Fruit fly (Drosophila melanogaster) whole organism, embryonic: ENCODE data around the gene mRpL30.

ENCODE experiments used
- Ada2b ChIP-seq: fragments of 200-800 bp; sonication (Bioruptor generic); IDR thresholded peaks from 2 replicates; pipeline ENCODE4 v1.3.6; 2022; ENCODE audit warnings: missing biosample characterization, missing genetic modification characterization
- Asciz ChIP-seq: fragments of 200-800 bp; sonication (Bioruptor generic); optimal IDR thresholded peaks from 2 replicates; lab custom pipeline; 2017; ENCODE audit warnings: missing biosample characterization, mild to moderate bottlenecking, missing genetic modification characterization, missing genetic modification reagents
- Blimp-1 ChIP-seq: fragments of 200-800 bp; sonication (Bioruptor generic); optimal IDR thresholded peaks from 3 replicates; lab custom pipeline; 2018; ENCODE audit warnings: missing biosample characterization, missing genetic modification characterization, mild to moderate bottlenecking, moderate library complexity, missing genetic modification reagents
- CG11085 ChIP-seq: fragments of 200-800 bp; sonication (Bioruptor generic); IDR thresholded peaks from 2 replicates; pipeline ENCODE4 v1.3.6; 2022; ENCODE audit warnings: missing biosample characterization, missing genetic modification characterization
- CG11560 ChIP-seq: fragments of 200-800 bp; sonication (Bioruptor generic); IDR thresholded peaks from 3 replicates; pipeline ENCODE4 v1.3.6; 2022; ENCODE audit warnings: missing biosample characterization, missing genetic modification characterization
- CG12071 ChIP-seq: fragments of 200-800 bp; sonication (Bioruptor generic); optimal IDR thresholded peaks from 3 replicates; lab custom pipeline; 2018; ENCODE audit warnings: missing biosample characterization, mild to moderate bottlenecking, missing genetic modification characterization
- CG12236 ChIP-seq: fragments of 200-800 bp; sonication (Bioruptor generic); optimal IDR thresholded peaks from 2 replicates; lab custom pipeline; 2016; ENCODE audit warnings: missing biosample characterization, missing genetic modification characterization
- CG14441 ChIP-seq: fragments of 200-800 bp; sonication (Bioruptor generic); IDR thresholded peaks from 2 replicates; pipeline ENCODE4 v1.3.6; 2022; ENCODE audit warnings: missing biosample characterization, missing genetic modification characterization
- CG15601 ChIP-seq: fragments of 200-800 bp; sonication (Bioruptor generic); optimal IDR thresholded peaks from 3 replicates; lab custom pipeline; 2019; ENCODE audit warnings: missing biosample characterization, mild to moderate bottlenecking, missing genetic modification characterization, moderate library complexity
- CG1603 ChIP-seq: fragments of 200-800 bp; sonication (Bioruptor generic); optimal IDR thresholded peaks from 2 replicates; lab custom pipeline; 2019; ENCODE audit warnings: missing biosample characterization, mild to moderate bottlenecking, missing genetic modification characterization, moderate library complexity
- CG17186 ChIP-seq: fragments of 200-800 bp; sonication (Bioruptor generic); optimal IDR thresholded peaks from 3 replicates; lab custom pipeline; 2017; ENCODE audit warnings: missing biosample characterization, missing genetic modification reagents, missing genetic modification characterization
- CG17568 ChIP-seq: fragments of 200-800 bp; sonication (Bioruptor generic); optimal IDR thresholded peaks from 2 replicates; lab custom pipeline; 2018; ENCODE audit warnings: missing biosample characterization, mild to moderate bottlenecking, missing genetic modification characterization, moderate library complexity
- CG18262 ChIP-seq: fragments of 200-800 bp; optimal IDR thresholded peaks from 3 replicates; lab custom pipeline; 2019; ENCODE audit warnings: missing biosample characterization, mild to moderate bottlenecking, missing genetic modification characterization, moderate library complexity
- CG18599 ChIP-seq: fragments of 200-800 bp; sonication (Bioruptor generic); optimal IDR thresholded peaks from 3 replicates; lab custom pipeline; 2017; ENCODE audit warnings: missing biosample characterization, missing genetic modification characterization, mild to moderate bottlenecking, moderate library complexity, missing genetic modification reagents
- CG2202 ChIP-seq: fragments of 200-800 bp; sonication (Bioruptor generic); optimal IDR thresholded peaks from 2 replicates; lab custom pipeline; 2018; ENCODE audit warnings: missing biosample characterization, mild to moderate bottlenecking, missing genetic modification characterization
- CG2712 ChIP-seq: fragments of 200-800 bp; optimal IDR thresholded peaks from 3 replicates; lab custom pipeline; 2019; ENCODE audit warnings: missing biosample characterization, mild to moderate bottlenecking, missing genetic modification characterization, moderate library complexity
- CG2889 ChIP-seq: fragments of 200-800 bp; sonication (Bioruptor generic); IDR thresholded peaks from 3 replicates; pipeline ENCODE4 v1.3.6; 2022; ENCODE audit warnings: missing biosample characterization, missing genetic modification characterization
- CG7786 ChIP-seq: fragments of 200-800 bp; sonication (Bioruptor generic); optimal IDR thresholded peaks from 2 replicates; lab custom pipeline; 2016; ENCODE audit warnings: missing biosample characterization, missing genetic modification characterization
- CG8281 ChIP-seq: fragments of 200-800 bp; sonication (Bioruptor generic); optimal IDR thresholded peaks from 2 replicates; lab custom pipeline; 2018; ENCODE audit warnings: missing biosample characterization, mild to moderate bottlenecking, missing genetic modification characterization, moderate library complexity
- CG8359 ChIP-seq: fragments of 200-800 bp; sonication (Bioruptor generic); optimal IDR thresholded peaks from 2 replicates; lab custom pipeline; 2017; ENCODE audit warnings: missing biosample characterization, mild to moderate bottlenecking, missing genetic modification characterization, borderline replicate concordance
- CG9215 ChIP-seq: fragments of 200-800 bp; sonication (Bioruptor generic); IDR thresholded peaks from 2 replicates; pipeline ENCODE4 v1.3.6; 2022; ENCODE audit warnings: missing biosample characterization, missing genetic modification characterization
- CG9876 ChIP-seq: fragments of 200-800 bp; sonication (Bioruptor generic); optimal IDR thresholded peaks from 2 replicates; lab custom pipeline; 2016; ENCODE audit warnings: missing biosample characterization, missing genetic modification characterization
- ERR ChIP-seq: fragments of 200-800 bp; sonication (Bioruptor generic); optimal IDR thresholded peaks from 2 replicates; lab custom pipeline; 2016; ENCODE audit warnings: missing biosample characterization, missing genetic modification characterization
- H2.0 ChIP-seq: fragments of 200-800 bp; sonication (Bioruptor generic); IDR thresholded peaks from 2 replicates; pipeline ENCODE4 v1.3.6; 2022; ENCODE audit warnings: missing biosample characterization, missing genetic modification characterization
- Hmr ChIP-seq: fragments of 200-800 bp; sonication (Bioruptor generic); optimal IDR thresholded peaks from 3 replicates; lab custom pipeline; 2017; ENCODE audit warnings: mild to moderate bottlenecking, missing biosample characterization, missing genetic modification reagents, missing genetic modification characterization
- Hr3 ChIP-seq: fragments of 200-800 bp; sonication (Bioruptor generic); optimal IDR thresholded peaks from 3 replicates; lab custom pipeline; 2016; ENCODE audit warnings: missing biosample characterization, missing genetic modification characterization
- Med ChIP-seq: fragments of 200-800 bp; sonication (Bioruptor generic); peaks from one replicate; lab custom pipeline; 2016; ENCODE audit warnings: missing biosample characterization, missing genetic modification characterization, mild to moderate bottlenecking, inconsistent platforms, moderate library complexity
- Neu2 ChIP-seq: fragments of 200-800 bp; sonication (Bioruptor generic); optimal IDR thresholded peaks from 3 replicates; lab custom pipeline; 2016; ENCODE audit warnings: missing biosample characterization, missing genetic modification characterization, borderline replicate concordance
- Sox100B ChIP-seq: fragments of 200-800 bp; sonication (Bioruptor generic); optimal IDR thresholded peaks from 3 replicates; lab custom pipeline; 2018; ENCODE audit warnings: missing biosample characterization, mild to moderate bottlenecking, missing genetic modification characterization
- TFAM ChIP-seq: fragments of 200-800 bp; sonication (Bioruptor generic); optimal IDR thresholded peaks from 2 replicates; lab custom pipeline; 2017; ENCODE audit warnings: missing biosample characterization, missing genetic modification characterization, inconsistent platforms
- Xbp1 ChIP-seq: fragments of 200-800 bp; sonication (Bioruptor generic); optimal IDR thresholded peaks from 3 replicates; lab custom pipeline; 2016; ENCODE audit warnings: missing biosample characterization, mild to moderate bottlenecking, missing genetic modification characterization
- YL-1 ChIP-seq: fragments of 200-800 bp; sonication (Bioruptor generic); optimal IDR thresholded peaks from 3 replicates; lab custom pipeline; 2017; ENCODE audit warnings: missing biosample characterization, mild to moderate bottlenecking, missing genetic modification characterization
- abd-A ChIP-seq: fragments of 200-800 bp; sonication (Bioruptor generic); optimal IDR thresholded peaks from 3 replicates; lab custom pipeline; 2019; ENCODE audit warnings: missing biosample characterization, mild to moderate bottlenecking, missing genetic modification characterization, moderate library complexity
- bab2 ChIP-seq: fragments of 200-800 bp; sonication (Bioruptor generic); optimal IDR thresholded peaks from 2 replicates; lab custom pipeline; 2016; ENCODE audit warnings: missing biosample characterization, missing genetic modification characterization
- corto ChIP-seq: fragments of 200-800 bp; sonication (Bioruptor generic); optimal IDR thresholded peaks from 2 replicates; lab custom pipeline; 2016; ENCODE audit warnings: missing biosample characterization, mild to moderate bottlenecking, missing genetic modification characterization, moderate library complexity
- emc ChIP-seq: fragments of 200-800 bp; sonication (Bioruptor generic); optimal IDR thresholded peaks from 2 replicates; lab custom pipeline; 2016; ENCODE audit warnings: missing biosample characterization, missing genetic modification characterization
- ems ChIP-seq: fragments of 200-800 bp; sonication (Bioruptor generic); optimal IDR thresholded peaks from 3 replicates; lab custom pipeline; 2016; ENCODE audit warnings: missing biosample characterization, missing genetic modification characterization
- fd96Cb ChIP-seq: fragments of 200-800 bp; sonication (Bioruptor generic); optimal IDR thresholded peaks from 2 replicates; lab custom pipeline; 2018; ENCODE audit warnings: missing biosample characterization, mild to moderate bottlenecking, missing genetic modification characterization, moderate library complexity
- ham ChIP-seq: fragments of 200-800 bp; sonication (Bioruptor generic); IDR thresholded peaks from 2 replicates; pipeline ENCODE4 v1.3.6; 2022; ENCODE audit warnings: missing biosample characterization, missing genetic modification characterization
- lola ChIP-seq, 3 experiments: fragments of >200 bp in 2 of 3; fragments of 200-800 bp in 1 of 3; sonication (Bioruptor generic) in 1 of 3; optimal IDR thresholded peaks; 2 replicates each; lab custom pipeline; 2017 to 2019; ENCODE audit warnings: missing biosample characterization in 3 of 3, missing genetic modification characterization in 3 of 3, mild to moderate bottlenecking in 1 of 3, moderate library complexity in 1 of 3
- nerfin-1 ChIP-seq: fragments of 200-800 bp; sonication (Bioruptor generic); optimal IDR thresholded peaks from 3 replicates; lab custom pipeline; 2019; ENCODE audit warnings: missing biosample characterization, mild to moderate bottlenecking, missing genetic modification characterization, moderate library complexity
- onecut ChIP-seq: fragments of 200-800 bp; sonication (Bioruptor generic); IDR thresholded peaks from 2 replicates; pipeline ENCODE4 v1.3.6; 2022; ENCODE audit warnings: missing biosample characterization, missing genetic modification characterization
- pzg ChIP-seq: fragments of 200-800 bp; sonication (Bioruptor generic); optimal IDR thresholded peaks from 3 replicates; lab custom pipeline; 2018; ENCODE audit warnings: missing biosample characterization, mild to moderate bottlenecking, missing genetic modification characterization, moderate library complexity
- sc ChIP-seq, 3 experiments: fragments of >200 bp in 2 of 3; fragments of 200-800 bp in 1 of 3; sonication (Bioruptor generic) in 1 of 3; optimal IDR thresholded peaks; 2 replicates in 2 of 3; 3 replicates in 1 of 3; lab custom pipeline; 2017; ENCODE audit warnings: mild to moderate bottlenecking in 1 of 3, missing biosample characterization in 1 of 3, missing genetic modification characterization in 1 of 3, missing genetic modification reagents in 1 of 3
- schlank ChIP-seq: fragments of 200-800 bp; sonication (Bioruptor generic); optimal IDR thresholded peaks from 2 replicates; lab custom pipeline; 2018; ENCODE audit warnings: missing biosample characterization, mild to moderate bottlenecking, missing genetic modification characterization
- sens ChIP-seq: fragments of 200-800 bp; sonication (Bioruptor generic); peaks from one replicate; lab custom pipeline; 2016; ENCODE audit warnings: missing biosample characterization, missing genetic modification characterization
- tap ChIP-seq: fragments of 200-800 bp; optimal IDR thresholded peaks from 3 replicates; lab custom pipeline; 2019; ENCODE audit warnings: missing biosample characterization, mild to moderate bottlenecking, missing genetic modification characterization, moderate library complexity
- tll ChIP-seq, 2 experiments: fragments of 200-800 bp in 1 of 2; fragments of >200 bp in 1 of 2; sonication (Bioruptor generic) in 1 of 2; optimal IDR thresholded peaks; 2 replicates each; lab custom pipeline; 2017 to 2019; ENCODE audit warnings: missing biosample characterization in 2 of 2, missing genetic modification characterization in 2 of 2, mild to moderate bottlenecking in 1 of 2, moderate library complexity in 1 of 2
- ttk ChIP-seq: fragments of 200-800 bp; sonication (Bioruptor generic); IDR thresholded peaks from 2 replicates; pipeline ENCODE4 v2.1.2; 2022; ENCODE audit warnings: missing biosample characterization, missing genetic modification characterization
- wor ChIP-seq: fragments of 200-800 bp; sonication (Bioruptor generic); IDR thresholded peaks from 2 replicates; pipeline ENCODE4 v1.3.6; 2022; ENCODE audit warnings: missing biosample characterization, missing genetic modification characterization

The mRpL30 gene

dm6 chrX:4609737-4610136, 37.9 kb upstream of the mRpL30 start (continued):
- TF ChIP-seq ham (GFP tag; lab: Robert Waterston, UW) (no peak), Hmr (no peak), fd96Cb (tag; lab: Kevin White, UChicago) (no peak), CG14441 (GFP tag; lab: Robert Waterston, UW) (no peak), CG12236 (GFP tag; lab: Kevin White, UChicago) (no peak), Blimp-1 (peak; percentile 39), pzg (GFP tag; lab: Kevin White, UChicago) (no peak), Med (peak; percentile 73), H2.0 (GFP tag; lab: Robert Waterston, UW) (no peak; the same call in 1 of the 2 replicates), CG17186 (GFP tag; lab: Kevin White, UChicago) (peak; percentile 9), abd-A (tag; lab: Kevin White, UChicago) (no peak), emc (GFP tag; lab: Kevin White, UChicago) (no peak), CG8359 (GFP tag; lab: Kevin White, UChicago) (peak; percentile 31), ttk (GFP tag; lab: Robert Waterston, UW) (no peak), CG2712 (tag; lab: Kevin White, UChicago) (peak; percentile 27), ERR (GFP tag; lab: Kevin White, UChicago) (no peak), schlank (tag; lab: Kevin White, UChicago) (no peak), tll (GFP tag; optimal IDR thresholded peaks at IDR 0.05; lab: Kevin White, UChicago) (peak in 1 of 2 experiments; percentile 56), YL-1 (GFP tag; lab: Kevin White, UChicago) (peak; percentile 18), CG11085 (GFP tag; lab: Robert Waterston, UW) (no peak), CG18262 (tag; lab: Kevin White, UChicago) (peak; percentile 21), corto (GFP tag; lab: Kevin White, UChicago) (no peak), sens (peak; percentile 87), CG11560 (tag; lab: Robert Waterston, UW) (no peak), CG9215 (GFP tag; lab: Robert Waterston, UW) (no peak), onecut (0 out of 2 replicates have a peak, but pooled peaks have one; percentile 12), CG15601 (peak; percentile 38), ems (GFP tag; lab: Kevin White, UChicago) (no peak), CG2202 (tag; lab: Kevin White, UChicago) (peak; percentile 56), nerfin-1 (tag; lab: Kevin White, UChicago) (peak; percentile 38), Neu2 (GFP tag; lab: Kevin White, UChicago) (no peak), tap (peak; percentile 11), CG18599 (GFP tag; lab: Kevin White, UChicago) (peak; percentile 32), TFAM (GFP tag; lab: Kevin White, UChicago) (no peak), CG9876 (GFP tag; lab: Kevin White, UChicago) (no peak), CG8281 (tag; lab: Kevin White, UChicago) (no peak), bab2 (GFP tag; lab: Kevin White, UChicago) (peak; percentile 49), CG2889 (GFP tag; lab: Robert Waterston, UW) (no peak), Xbp1 (GFP tag; lab: Kevin White, UChicago) (no peak), Asciz (GFP tag; lab: Kevin White, UChicago) (peak; percentile 32), sc (optimal IDR thresholded peaks at IDR 0.05; lab: Kevin White, UChicago) (no peak), sc (GFP tag; optimal IDR thresholded peaks at IDR 0.05; lab: Kevin White, UChicago) (peak; percentile 57), wor (GFP tag; lab: Robert Waterston, UW) (no peak), lola (GFP tag; optimal IDR thresholded peaks at IDR 0.05; lab: Kevin White, UChicago) (peak in 1 of 3 experiments; percentile 46), CG17568 (peak; percentile 13), Sox100B (GFP tag; lab: Kevin White, UChicago) (peak; percentile 46), Hr3 (GFP tag; lab: Kevin White, UChicago) (no peak), CG12071 (no peak), Ada2b (GFP tag; lab: Robert Waterston, UW) (no peak), CG1603 (peak; percentile 61), CG7786 (GFP tag; lab: Kevin White, UChicago) (no peak)
